Worm (Caenorhabditis elegans): ENCODE measurements around the gene pde-2.

pde-2 gene

DNA sequence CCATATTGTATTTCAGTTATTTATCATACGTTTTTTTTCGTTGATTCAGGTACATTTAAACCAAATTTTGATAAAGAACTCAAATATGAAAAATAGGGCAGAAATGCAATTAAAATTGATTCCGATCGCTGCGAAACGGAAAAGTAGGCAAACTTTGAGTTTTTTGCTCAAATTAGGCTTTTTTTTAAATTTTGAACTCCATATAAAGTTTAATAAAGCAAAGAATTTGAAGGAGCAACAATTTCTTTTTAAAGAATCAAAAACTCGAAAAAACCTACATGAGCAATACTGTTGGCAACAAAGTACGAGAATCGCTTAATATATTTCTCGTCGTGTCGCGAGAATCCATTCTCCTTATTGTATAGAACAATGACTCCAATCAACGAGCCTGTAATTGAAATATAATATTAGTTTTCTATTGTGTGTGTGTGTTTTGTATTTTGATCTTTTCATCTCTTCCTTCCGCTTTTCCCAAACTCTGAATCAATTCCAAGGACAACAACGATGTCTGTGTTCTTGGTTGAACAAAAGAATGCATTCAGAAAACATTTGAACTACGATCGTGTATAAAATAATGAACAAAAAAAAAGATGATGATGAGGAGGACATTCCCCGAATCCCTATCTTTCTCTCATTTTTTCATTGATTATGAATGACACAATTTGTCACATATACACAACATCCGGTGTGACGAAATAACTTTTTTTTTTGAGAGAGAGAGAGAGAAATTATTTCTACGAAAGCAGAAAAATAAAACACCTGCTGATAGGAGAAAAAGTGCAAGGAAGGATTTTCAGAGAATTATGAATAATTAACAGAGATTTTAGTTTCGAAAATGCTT is 3.0 kb downstream of the pde-2 start:
- peak; percentile 17 for TF ChIP-seq blmp-1 (tag; optimal IDR thresholded peaks at IDR 0.05)
- TF ChIP-seq ceh-8 (GFP tag; optimal IDR thresholded peaks at IDR 0.05) = no peak
- no peak for TF ChIP-seq lin-35 (GFP tag; optimal IDR thresholded peaks at IDR 0.05)
- no peak for TF ChIP-seq grh-1 (GFP tag; IDR thresholded peaks at IDR 0.05)
- TF ChIP-seq nhr-90 (tag; optimal IDR thresholded peaks at IDR 0.05; ENCODE audit: poor library complexity) = peak; percentile 20
- TF ChIP-seq dsc-1 (tag; optimal IDR thresholded peaks at IDR 0.05) = peak; percentile 25
- no peak for TF ChIP-seq aha-1 (tag; optimal IDR thresholded peaks at IDR 0.05)
- TF ChIP-seq nhr-47 (tag; optimal IDR thresholded peaks at IDR 0.05) = no peak
- no peak for TF ChIP-seq fkh-10 (GFP tag; optimal IDR thresholded peaks at IDR 0.05)
- no peak for TF ChIP-seq lin-39 (tag; optimal IDR thresholded peaks at IDR 0.05)
- no peak for TF ChIP-seq unc-130 (tag; optimal IDR thresholded peaks at IDR 0.05)
- no peak for TF ChIP-seq ztf-4 (tag; optimal IDR thresholded peaks at IDR 0.05)
- TF ChIP-seq C04F5.9 (tag; optimal IDR thresholded peaks at IDR 0.05) = no peak
- TF ChIP-seq mef-2 (tag; optimal IDR thresholded peaks at IDR 0.05) = no peak
- peak; percentile 61 for TF ChIP-seq nhr-71 (tag; optimal IDR thresholded peaks at IDR 0.05)
- no peak for TF ChIP-seq tbx-2 (tag; optimal IDR thresholded peaks at IDR 0.05)
- no peak for TF ChIP-seq unc-30 (tag; optimal IDR thresholded peaks at IDR 0.05)
- no peak for TF ChIP-seq nhr-76 (tag; optimal IDR thresholded peaks at IDR 0.05)
- TF ChIP-seq alr-1 (tag; optimal IDR thresholded peaks at IDR 0.05; ENCODE audit: borderline replicate concordance) = no peak
- TF ChIP-seq ets-5 (GFP tag; IDR thresholded peaks at IDR 0.05) = no peak
- TF ChIP-seq skn-1 (tag; optimal IDR thresholded peaks at IDR 0.05) = peak; percentile 18
- no peak for TF ChIP-seq nhr-12 (tag; optimal IDR thresholded peaks at IDR 0.05)
- TF ChIP-seq lin-15B (tag; optimal IDR thresholded peaks at IDR 0.05) = no peak
- no peak for TF ChIP-seq nhr-11 (tag; optimal IDR thresholded peaks at IDR 0.05)
- peak; percentile 16 for TF ChIP-seq unc-86 (tag; optimal IDR thresholded peaks at IDR 0.05)
- TF ChIP-seq hlh-4 (tag; optimal IDR thresholded peaks at IDR 0.05) = no peak
- no peak for TF ChIP-seq pag-3 (tag; optimal IDR thresholded peaks at IDR 0.05; ENCODE audit: borderline replicate concordance, insufficient read depth)
- no peak for TF ChIP-seq lir-3 (tag; optimal IDR thresholded peaks at IDR 0.05; ENCODE audit: poor library complexity)
- no peak for TF ChIP-seq pqm-1 (tag; optimal IDR thresholded peaks at IDR 0.05)
- TF ChIP-seq lin-14 (GFP tag; optimal IDR thresholded peaks at IDR 0.05) = peak; percentile 47
- peak; percentile 13 for TF ChIP-seq mep-1 (tag; optimal IDR thresholded peaks at IDR 0.05)
- TF ChIP-seq isw-1 (GFP tag; IDR thresholded peaks at IDR 0.05) = no peak
- TF ChIP-seq aly-2 (tag; optimal IDR thresholded peaks at IDR 0.05) = no peak
- TF ChIP-seq jun-1 (tag; optimal IDR thresholded peaks at IDR 0.05) = no peak
- TF ChIP-seq fkh-8 (tag; optimal IDR thresholded peaks at IDR 0.05) = peak; percentile 53
- TF ChIP-seq nhr-28 (tag; optimal IDR thresholded peaks at IDR 0.05) = no peak
- no peak for TF ChIP-seq efl-1 (optimal IDR thresholded peaks at IDR 0.05)
- TF ChIP-seq efl-1 (GFP tag; optimal IDR thresholded peaks at IDR 0.05 in 1 of 2) = peak in 1 of 2 experiments; percentile 75

ce11 chrIII:8974835-8975234 is 6.9 kb downstream of the pde-2 start:
- peak; percentile 19 for TF ChIP-seq nhr-71 (tag; optimal IDR thresholded peaks at IDR 0.05)
- no peak for TF ChIP-seq fkh-8 (tag; optimal IDR thresholded peaks at IDR 0.05)
- no peak for TF ChIP-seq aly-2 (tag; optimal IDR thresholded peaks at IDR 0.05)
- TF ChIP-seq blmp-1 (tag; optimal IDR thresholded peaks at IDR 0.05) = peak; percentile 28

DNA sequence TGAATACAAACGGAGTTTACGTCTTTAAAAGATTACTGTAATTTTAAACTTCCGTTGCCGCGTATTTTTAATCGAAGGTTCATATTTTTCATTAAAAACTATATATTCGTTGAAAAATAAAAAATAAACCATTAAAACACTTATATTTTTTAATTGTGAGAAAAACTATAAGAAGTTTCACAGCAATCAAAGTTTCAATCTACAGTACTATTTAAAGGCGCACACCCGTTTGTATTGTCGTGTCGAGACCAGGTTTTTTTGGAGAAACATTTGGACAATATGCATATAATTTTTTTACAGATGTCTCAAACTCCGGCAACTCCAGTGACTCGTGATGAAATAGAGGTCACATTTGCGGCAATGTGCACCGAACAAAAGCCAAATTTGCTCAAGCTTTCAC is 7.9 kb downstream of the pde-2 start, which contains the start of gene R08D7.5:
Gene R08D7.5, plus strand, starts transcription at position 301 of the 400 bp plus-strand sequence.
- TF ChIP-seq alr-1 (tag; optimal IDR thresholded peaks at IDR 0.05; ENCODE audit: borderline replicate concordance) (no peak), nhr-71 (tag; optimal IDR thresholded peaks at IDR 0.05) (no peak), pqm-1 (tag; optimal IDR thresholded peaks at IDR 0.05) (no peak), hpl-2 (GFP tag; optimal IDR thresholded peaks at IDR 0.05) (no peak), Y116A8C.19 (tag; optimal IDR thresholded peaks at IDR 0.05; ENCODE audit: borderline replicate concordance) (no peak), fkh-10 (GFP tag; optimal IDR thresholded peaks at IDR 0.05) (no peak), mep-1 (tag; optimal IDR thresholded peaks at IDR 0.05) (no peak)

Measured in whole organism, L1 larva.